Fruit fly (Drosophila melanogaster) whole organism, adult: ENCODE data around the gene CG3081.
A peak's percentile ranks its signal among the peaks of the same experiment; 100 is the strongest.

Experiments used
- CG11617 ChIP-seq: fragments of 200-800 bp; sonication (Bioruptor generic); optimal IDR thresholded peaks from 2 replicates; lab custom pipeline; 2017; ENCODE audit warnings: mild to moderate bottlenecking, missing biosample characterization, missing genetic modification reagents, missing genetic modification characterization
- CG12768 ChIP-seq: fragments of 200-800 bp; sonication (Bioruptor generic); optimal IDR thresholded peaks from 2 replicates; lab custom pipeline; 2017; ENCODE audit warnings: missing biosample characterization, missing genetic modification characterization, mild to moderate bottlenecking, moderate library complexity, missing genetic modification reagents
- CG14711 ChIP-seq: fragments of 200-800 bp; sonication (Bioruptor generic); optimal IDR thresholded peaks from 2 replicates; lab custom pipeline; 2018; ENCODE audit warnings: missing biosample characterization, mild to moderate bottlenecking, missing genetic modification characterization, moderate library complexity
- CG1620 ChIP-seq: fragments of 200-800 bp; sonication (Bioruptor generic); optimal IDR thresholded peaks from 2 replicates; lab custom pipeline; 2016; ENCODE audit warnings: missing biosample characterization, missing genetic modification characterization
- CG33017 ChIP-seq: fragments of 200-800 bp; sonication (Bioruptor generic); optimal IDR thresholded peaks from 2 replicates; lab custom pipeline; 2018; ENCODE audit warnings: missing biosample characterization, mild to moderate bottlenecking, missing genetic modification characterization, moderate library complexity
- CG5204 ChIP-seq: fragments of 200-800 bp; sonication (Bioruptor generic); optimal IDR thresholded peaks from 2 replicates; lab custom pipeline; 2016; ENCODE audit warnings: missing biosample characterization, missing genetic modification characterization
- CG7045 ChIP-seq: fragments of 200-800 bp; sonication (Bioruptor generic); optimal IDR thresholded peaks from 2 replicates; lab custom pipeline; 2017; ENCODE audit warnings: missing biosample characterization, mild to moderate bottlenecking, missing genetic modification characterization
- CG7101 ChIP-seq: fragments of 200-800 bp; sonication (Bioruptor generic); optimal IDR thresholded peaks from 2 replicates; lab custom pipeline; 2018; ENCODE audit warnings: missing biosample characterization, mild to moderate bottlenecking, missing genetic modification characterization, moderate library complexity
- Clk ChIP-seq: fragments of 200-800 bp; sonication (Bioruptor generic); optimal IDR thresholded peaks from 2 replicates; lab custom pipeline; 2017; ENCODE audit warnings: missing biosample characterization, missing genetic modification characterization
- Crg-1 ChIP-seq: fragments of 200-800 bp; sonication (Bioruptor generic); optimal IDR thresholded peaks from 2 replicates; lab custom pipeline; 2016; ENCODE audit warnings: missing biosample characterization, missing genetic modification characterization
- Hr96 ChIP-seq: fragments of 200-800 bp; sonication (Bioruptor generic); optimal IDR thresholded peaks from 2 replicates; lab custom pipeline; 2016; ENCODE audit warnings: missing biosample characterization, missing genetic modification characterization
- Mnt ChIP-seq: fragments of 200-800 bp; sonication (Bioruptor generic); optimal IDR thresholded peaks from 2 replicates; lab custom pipeline; 2016; ENCODE audit warnings: missing biosample characterization, mild to moderate bottlenecking, missing genetic modification characterization
- bab1 ChIP-seq: fragments of 200-800 bp; sonication (Bioruptor generic); optimal IDR thresholded peaks from 3 replicates; lab custom pipeline; 2019; ENCODE audit warnings: missing biosample characterization, mild to moderate bottlenecking, missing genetic modification characterization, moderate library complexity
- cic ChIP-seq: fragments of 200-800 bp; sonication (Bioruptor generic); optimal IDR thresholded peaks from 2 replicates; lab custom pipeline; 2017; ENCODE audit warnings: missing biosample characterization, mild to moderate bottlenecking, missing genetic modification characterization, moderate library complexity
- cnc ChIP-seq, 2 experiments: fragments of >200 bp; optimal IDR thresholded peaks; 2 replicates each; lab custom pipeline; 2017
- kay ChIP-seq: fragments of 200-800 bp; sonication (Bioruptor generic); peaks from one replicate; lab custom pipeline; 2016; ENCODE audit warnings: missing biosample characterization, missing genetic modification characterization, borderline replicate concordance
- ovo ChIP-seq: fragments of 200-800 bp; sonication (Bioruptor generic); optimal IDR thresholded peaks from 2 replicates; lab custom pipeline; 2016; ENCODE audit warnings: missing biosample characterization, missing genetic modification characterization
- pad ChIP-seq: fragments of 200-800 bp; sonication (Bioruptor generic); optimal IDR thresholded peaks from 3 replicates; lab custom pipeline; 2017; ENCODE audit warnings: missing biosample characterization, missing genetic modification characterization, mild to moderate bottlenecking, moderate library complexity, missing genetic modification reagents
- tj ChIP-seq: fragments of 200-800 bp; sonication (Bioruptor generic); optimal IDR thresholded peaks from 3 replicates; lab custom pipeline; 2017; ENCODE audit warnings: missing biosample characterization, mild to moderate bottlenecking, missing genetic modification characterization, moderate library complexity
- toe ChIP-seq: fragments of 200-800 bp; sonication (Bioruptor generic); optimal IDR thresholded peaks from 2 replicates; lab custom pipeline; 2016; ENCODE audit warnings: missing biosample characterization, missing genetic modification characterization

Gene CG3081

DNA sequence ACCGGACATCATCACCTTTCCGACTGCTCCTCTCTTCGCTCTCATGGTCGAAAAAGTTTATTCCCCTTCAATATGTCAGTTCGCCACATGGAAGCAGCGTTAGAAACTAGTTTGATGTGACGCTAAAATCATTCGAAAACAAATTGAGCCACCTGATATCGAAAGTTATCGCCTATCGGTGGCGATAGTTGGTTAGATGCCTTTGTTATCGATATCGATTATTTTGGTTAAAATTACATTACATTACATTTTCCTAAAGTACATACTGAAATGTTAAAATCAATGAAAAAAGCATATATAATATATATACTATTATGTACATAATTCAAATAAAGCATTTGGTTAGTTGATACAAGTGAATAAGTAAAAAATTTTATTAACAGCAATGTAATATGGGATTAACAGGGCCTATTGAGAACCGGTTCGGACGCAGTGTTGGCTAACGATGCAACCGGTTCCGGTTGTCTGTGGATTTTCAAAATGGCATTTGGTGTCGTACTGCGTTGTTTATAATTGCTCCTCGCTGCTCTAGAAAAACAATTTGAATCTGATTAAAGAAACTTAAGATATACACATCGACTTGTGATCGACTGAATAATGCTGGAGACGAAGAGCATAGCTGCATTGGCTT, 7.8 kb downstream of the CG3081 start, which contains the start of the genes Alms1a and pon:
TSS of gene Alms1a (minus strand) at position 149 of the 631 bp plus-strand sequence.
TSS of gene pon (plus strand) at position 463 of the 631 bp plus-strand sequence.
- no peak for TF ChIP-seq CG33017 (tag; lab: Kevin White, UChicago)
- TF ChIP-seq CG5204 (GFP tag; lab: Kevin White, UChicago), result no peak
- TF ChIP-seq cic, result no peak
- TF ChIP-seq CG14711 (tag; lab: Kevin White, UChicago), result no peak
- no peak for TF ChIP-seq tj (GFP tag; lab: Kevin White, UChicago)
- no peak for TF ChIP-seq CG12768 (GFP tag; lab: Kevin White, UChicago)
- TF ChIP-seq kay, result peak; percentile 64
- no peak for TF ChIP-seq cnc (optimal IDR thresholded peaks at IDR 0.05; lab: Kevin White, UChicago)

DNA sequence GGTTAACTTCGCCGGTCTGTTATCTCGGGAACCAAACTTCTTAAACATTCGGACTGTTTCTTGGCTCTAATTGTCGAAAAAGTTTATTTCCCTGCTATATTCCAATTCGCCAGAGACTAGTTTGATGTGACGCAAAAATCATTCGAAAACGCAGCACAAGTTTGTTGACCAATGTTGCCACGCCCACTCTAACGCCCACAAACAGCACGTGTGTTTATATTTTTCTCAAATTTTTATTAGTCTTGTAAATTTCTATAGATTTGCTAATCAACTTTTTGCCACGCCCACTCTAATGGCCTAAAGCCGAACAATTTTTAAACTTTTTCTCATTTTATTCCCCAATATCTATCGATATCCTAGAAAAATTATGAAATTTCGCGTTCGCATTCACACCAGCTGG, 13.0 kb downstream of the CG3081 start, which contains the start of gene Alms1b:
TSS of gene Alms1b (minus strand) at position 101 of the 400 bp plus-strand sequence.
- no peak for TF ChIP-seq cic
- no peak for TF ChIP-seq bab1 (GFP tag; lab: Kevin White, UChicago)
- TF ChIP-seq Clk (GFP tag; lab: Kevin White, UChicago), result no peak
- TF ChIP-seq CG7045 (GFP tag; lab: Kevin White, UChicago), result no peak
- TF ChIP-seq CG7101 (tag; lab: Kevin White, UChicago), result no peak
- TF ChIP-seq toe (GFP tag; lab: Kevin White, UChicago), result no peak
- no peak for TF ChIP-seq kay
- TF ChIP-seq CG14711 (tag; lab: Kevin White, UChicago), result no peak
- no peak for TF ChIP-seq CG1620
- no peak for TF ChIP-seq CG5204 (GFP tag; lab: Kevin White, UChicago)
- TF ChIP-seq Mnt (GFP tag; lab: Kevin White, UChicago), result no peak
- no peak for TF ChIP-seq Hr96
- TF ChIP-seq tj (GFP tag; lab: Kevin White, UChicago), result no peak
- TF ChIP-seq CG33017 (tag; lab: Kevin White, UChicago), result no peak
- no peak for TF ChIP-seq Crg-1

DNA sequence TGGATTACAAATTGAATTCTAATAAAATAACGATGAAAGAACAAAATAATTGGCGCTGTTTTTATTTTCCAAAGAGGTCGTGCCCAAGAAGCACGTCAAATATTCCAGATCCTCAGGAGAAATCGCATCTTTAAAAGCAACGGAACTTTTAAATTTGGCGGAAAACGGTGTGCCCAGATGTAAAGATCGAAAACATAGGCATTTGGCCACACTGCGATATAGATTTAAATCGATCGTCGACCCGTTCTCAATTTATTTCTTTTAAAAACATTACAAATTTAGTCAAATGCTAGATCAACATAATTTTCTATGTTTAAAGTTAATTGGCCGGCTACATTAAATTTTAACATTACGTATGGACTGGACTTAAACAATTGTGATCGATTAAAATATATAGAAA, 16.6 kb downstream of the CG3081 start:
- TF ChIP-seq bab1 (GFP tag; lab: Kevin White, UChicago) (no peak), CG7045 (GFP tag; lab: Kevin White, UChicago) (no peak), CG33017 (tag; lab: Kevin White, UChicago) (no peak), tj (GFP tag; lab: Kevin White, UChicago) (no peak), cic (no peak), CG14711 (tag; lab: Kevin White, UChicago) (no peak), Mnt (GFP tag; lab: Kevin White, UChicago) (no peak), cnc (optimal IDR thresholded peaks at IDR 0.05; lab: Kevin White, UChicago) (no peak), kay (no peak), toe (GFP tag; lab: Kevin White, UChicago) (no peak), CG7101 (tag; lab: Kevin White, UChicago) (no peak), CG5204 (GFP tag; lab: Kevin White, UChicago) (no peak), pad (no peak), Crg-1 (no peak), Clk (GFP tag; lab: Kevin White, UChicago) (no peak), CG1620 (no peak)

DNA sequence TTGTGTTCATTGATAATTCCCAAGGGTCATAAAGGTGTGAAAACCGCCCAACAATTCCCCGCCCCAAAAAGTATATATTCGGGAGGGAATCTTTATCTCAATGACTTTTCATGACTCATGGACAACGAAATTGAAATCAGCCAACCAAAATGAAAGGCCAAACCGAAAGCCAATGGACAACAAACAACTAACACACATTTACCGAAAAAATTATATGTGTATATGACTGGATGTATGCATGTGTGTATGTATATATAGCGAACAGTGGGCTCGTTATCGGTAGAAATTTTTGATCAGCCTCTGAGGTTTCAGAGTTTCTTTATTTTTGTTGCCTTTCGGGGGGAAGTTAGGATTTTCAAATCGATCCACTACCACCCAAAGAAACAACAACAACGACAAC, 24.9 kb downstream of the CG3081 start:
- TF ChIP-seq Crg-1 (no peak), Mnt (GFP tag; lab: Kevin White, UChicago) (no peak), CG14711 (tag; lab: Kevin White, UChicago) (no peak), cic (no peak), CG7045 (GFP tag; lab: Kevin White, UChicago) (no peak), ovo (no peak), pad (no peak), Hr96 (no peak), tj (GFP tag; lab: Kevin White, UChicago) (no peak), CG12768 (GFP tag; lab: Kevin White, UChicago) (no peak), bab1 (GFP tag; lab: Kevin White, UChicago) (no peak), CG7101 (tag; lab: Kevin White, UChicago) (no peak), Clk (GFP tag; lab: Kevin White, UChicago) (no peak), toe (GFP tag; lab: Kevin White, UChicago) (no peak), CG11617 (GFP tag; lab: Kevin White, UChicago) (no peak), kay (no peak)

DNA sequence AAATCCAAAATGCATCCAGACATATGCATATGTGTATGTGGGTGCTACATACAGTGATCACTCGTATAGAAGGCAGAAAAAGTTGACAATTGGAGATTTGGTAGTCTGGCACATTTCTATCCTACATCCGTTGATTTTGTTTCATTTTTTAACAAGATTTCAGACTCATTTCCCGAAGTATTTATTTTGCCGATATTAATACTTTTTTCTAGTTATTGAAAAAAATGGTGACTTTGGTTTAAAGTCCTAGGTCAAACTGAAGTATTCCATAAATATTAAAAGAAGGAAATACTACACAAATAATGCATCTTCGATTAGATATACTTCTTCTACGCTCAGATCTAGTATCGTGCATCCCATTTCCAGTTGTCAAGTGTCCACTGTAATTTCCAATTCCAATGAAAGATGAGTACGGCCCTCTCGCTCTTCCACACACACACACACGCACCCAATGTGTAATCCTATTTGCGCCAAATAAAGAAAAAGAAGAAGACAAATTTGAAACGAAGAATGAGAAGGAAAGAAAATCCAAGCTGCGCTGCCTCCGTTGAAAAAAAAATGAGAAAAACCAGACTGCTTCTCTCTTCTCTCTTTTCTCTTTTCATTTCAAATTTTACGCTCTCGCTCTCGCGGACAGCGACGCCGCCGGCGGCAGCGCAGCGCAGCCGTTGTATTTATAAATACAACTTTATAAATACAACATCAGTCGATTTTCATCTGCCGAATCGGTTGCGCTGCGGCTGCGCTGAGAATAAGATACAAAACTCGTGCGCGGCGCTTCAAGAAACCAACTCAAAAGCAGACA, 26.7 kb downstream of the CG3081 start, which contains the start of gene peb:
TSS of gene peb (plus strand) at position 700 of the 805 bp plus-strand sequence.
- TF ChIP-seq bab1 (GFP tag; lab: Kevin White, UChicago), result peak; percentile 63
- no peak for TF ChIP-seq ovo
- TF ChIP-seq tj (GFP tag; lab: Kevin White, UChicago), result peak; percentile 36
- TF ChIP-seq Mnt (GFP tag; lab: Kevin White, UChicago), result peak; percentile 92
- TF ChIP-seq Hr96, result peak; percentile 21
- TF ChIP-seq CG14711 (tag; lab: Kevin White, UChicago), result no peak
- no peak for TF ChIP-seq cic
- TF ChIP-seq pad, result peak; percentile 14
